Worm (Caenorhabditis elegans): Measurements from ENCODE around the gene F36D3.14.

DNA sequence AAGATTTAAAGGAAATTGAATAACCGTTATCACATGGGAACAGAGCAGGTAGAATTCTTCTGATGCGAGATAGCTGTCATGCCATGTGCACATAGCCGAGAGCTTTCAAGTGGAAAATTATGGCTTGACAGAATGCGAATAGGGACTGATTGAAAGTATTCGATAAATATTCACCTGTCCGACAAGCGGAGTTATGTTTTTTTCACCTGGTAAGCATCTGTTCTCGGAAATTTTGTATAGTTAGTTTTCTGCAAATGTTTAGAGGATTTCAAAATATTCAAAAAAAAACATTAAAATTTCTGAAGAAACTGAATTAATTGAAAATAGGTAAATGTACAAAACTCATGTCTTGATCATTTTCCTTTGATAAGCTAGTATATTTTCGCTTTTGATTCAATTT, 5.6 kb downstream of the F36D3.14 start, which contains the start of gene srh-136:
- TF ChIP-seq flt-1 (GFP tag; IDR thresholded peaks at IDR 0.05), result no peak
- TF ChIP-seq ztf-29 (GFP tag; IDR thresholded peaks at IDR 0.05), result no peak
- no peak for TF ChIP-seq med-1 (GFP tag; optimal IDR thresholded peaks at IDR 0.05; ENCODE audit: insufficient read depth)
- TF ChIP-seq klf-2 (GFP tag; conservative IDR thresholded peaks at IDR 0.05), result no peak
- no peak for TF ChIP-seq cog-1 (tag; optimal IDR thresholded peaks at IDR 0.05)
- TF ChIP-seq ztf-23 (GFP tag; IDR thresholded peaks at IDR 0.05), result no peak
- no peak for TF ChIP-seq tab-1 (GFP tag; IDR thresholded peaks at IDR 0.05)
- TF ChIP-seq T22C8.4 (GFP tag; IDR thresholded peaks at IDR 0.05), result no peak
